Worm (Caenorhabditis elegans) whole organism, L2 larva: ENCODE results near the gene str-158.

Experiments
- C34F6.9 ChIP-seq: fragments of 150-350 bp; optimal IDR thresholded peaks from 2 replicates; lab custom pipeline; 2014; ENCODE audit warnings: missing biosample characterization, missing genetic modification characterization
- R02D3.7 ChIP-seq: fragments of 150-350 bp; optimal IDR thresholded peaks from 2 replicates; lab custom pipeline; 2014; ENCODE audit warnings: missing biosample characterization, missing genetic modification characterization
- Y55F3AM.14 ChIP-seq: fragments of 200-800 bp; sonication (Bioruptor generic); optimal IDR thresholded peaks from 2 replicates; lab custom pipeline; 2018; ENCODE audit warnings: mild to moderate bottlenecking, missing genetic modification characterization, missing compliant biosample characterization
- alr-1 ChIP-seq: fragments of 150-350 bp; optimal IDR thresholded peaks from 2 replicates; lab custom pipeline; 2014; ENCODE audit warnings: missing biosample characterization, missing genetic modification characterization
- aly-2 ChIP-seq: fragments of 150-350 bp; optimal IDR thresholded peaks from 2 replicates; lab custom pipeline; 2014; ENCODE audit warnings: missing biosample characterization, missing genetic modification characterization
- ama-1 ChIP-seq: fragments of 150-350 bp; optimal IDR thresholded peaks from 2 replicates; lab custom pipeline; 2018; ENCODE audit warnings: inconsistent platforms
- blmp-1 ChIP-seq: sonication (generic microtip); optimal IDR thresholded peaks from 2 replicates; lab custom pipeline; 2017; ENCODE audit warnings: missing genetic modification characterization, mild to moderate bottlenecking, missing compliant biosample characterization, antibody characterized with exemption, moderate library complexity; ENCODE audit not compliant: insufficient read depth
- ceh-16 ChIP-seq: fragments of 150-350 bp; optimal IDR thresholded peaks from 2 replicates; lab custom pipeline; 2014; ENCODE audit warnings: missing biosample characterization, missing genetic modification characterization
- ceh-82 ChIP-seq: fragments of 150-350 bp; optimal IDR thresholded peaks from 2 replicates; lab custom pipeline; 2014; ENCODE audit warnings: missing biosample characterization, missing genetic modification characterization
- crh-2 ChIP-seq: sonication (generic microtip); optimal IDR thresholded peaks from 2 replicates; lab custom pipeline; 2017; ENCODE audit warnings: missing biosample characterization, missing genetic modification characterization
- elt-1 ChIP-seq: fragments of 150-350 bp; optimal IDR thresholded peaks from 2 replicates; lab custom pipeline; 2014; ENCODE audit warnings: missing biosample characterization, missing genetic modification characterization
- fos-1 ChIP-seq: fragments of 150-350 bp; optimal IDR thresholded peaks from 2 replicates; lab custom pipeline; 2014; ENCODE audit warnings: missing biosample characterization, missing genetic modification characterization
- gmeb-1 ChIP-seq: fragments of 150-350 bp; optimal IDR thresholded peaks from 2 replicates; lab custom pipeline; 2014; ENCODE audit warnings: missing biosample characterization, missing genetic modification characterization
- lin-11 ChIP-seq: fragments of 150-350 bp; sonication (generic microtip); optimal IDR thresholded peaks from 2 replicates; lab custom pipeline; 2014; ENCODE audit warnings: missing biosample characterization, missing genetic modification characterization, inconsistent platforms, mixed read lengths
- lin-39 ChIP-seq: fragments of 150-350 bp; optimal IDR thresholded peaks from 2 replicates; lab custom pipeline; 2014; ENCODE audit warnings: missing biosample characterization, missing genetic modification reagents, missing genetic modification characterization
- lsy-2 ChIP-seq, 2 experiments: fragments of 150-350 bp in 1 of 2; sonication (generic microtip) in 1 of 2; optimal IDR thresholded peaks; 2 replicates each; lab custom pipeline; 2014 to 2017; ENCODE audit warnings: missing biosample characterization in 2 of 2, missing genetic modification characterization in 2 of 2
- mab-5 ChIP-seq: fragments of 150-350 bp; optimal IDR thresholded peaks from 2 replicates; lab custom pipeline; 2014; ENCODE audit warnings: missing biosample characterization, missing genetic modification characterization
- mdl-1 ChIP-seq, 2 experiments: fragments of 150-350 bp in 1 of 2; sonication (generic microtip) in 1 of 2; optimal IDR thresholded peaks; 2 replicates each; lab custom pipeline; 2017; ENCODE audit warnings: missing biosample characterization in 2 of 2, missing genetic modification characterization in 2 of 2
- nhr-10 ChIP-seq: sonication (generic microtip); optimal IDR thresholded peaks from 2 replicates; lab custom pipeline; 2017; ENCODE audit warnings: missing biosample characterization, missing genetic modification characterization
- nhr-11 ChIP-seq: fragments of 150-350 bp; optimal IDR thresholded peaks from 2 replicates; lab custom pipeline; 2014; ENCODE audit warnings: missing biosample characterization, missing genetic modification characterization
- nhr-21 ChIP-seq: fragments of 150-350 bp; optimal IDR thresholded peaks from 2 replicates; lab custom pipeline; 2014; ENCODE audit warnings: missing biosample characterization, missing genetic modification characterization
- nhr-23 ChIP-seq: fragments of 150-350 bp; optimal IDR thresholded peaks from 2 replicates; lab custom pipeline; 2014; ENCODE audit warnings: missing biosample characterization, missing genetic modification reagents, missing genetic modification characterization
- nhr-6 ChIP-seq: fragments of 150-350 bp; optimal IDR thresholded peaks from 2 replicates; lab custom pipeline; 2014; ENCODE audit warnings: missing biosample characterization, missing genetic modification characterization
- nhr-77 ChIP-seq: fragments of 150-350 bp; optimal IDR thresholded peaks from 2 replicates; lab custom pipeline; 2014; ENCODE audit warnings: missing biosample characterization, missing genetic modification characterization
- peb-1 ChIP-seq: fragments of 150-350 bp; optimal IDR thresholded peaks from 2 replicates; lab custom pipeline; 2014; ENCODE audit warnings: missing biosample characterization, missing genetic modification characterization
- sem-4 ChIP-seq: fragments of 150-350 bp; optimal IDR thresholded peaks from 2 replicates; lab custom pipeline; 2014; ENCODE audit warnings: missing biosample characterization, missing genetic modification reagents, missing genetic modification characterization
- skn-1 ChIP-seq: sonication (generic microtip); optimal IDR thresholded peaks from 2 replicates; lab custom pipeline; 2017; ENCODE audit warnings: missing biosample characterization, missing genetic modification characterization
- sma-3 ChIP-seq: sonication (generic microtip); optimal IDR thresholded peaks from 2 replicates; lab custom pipeline; 2016; ENCODE audit warnings: missing genetic modification reagents, missing genetic modification characterization, missing compliant biosample characterization
- sma-9 ChIP-seq, 2 experiments: fragments of 150-350 bp in 1 of 2; sonication (generic microtip) in 1 of 2; optimal IDR thresholded peaks; 2 replicates each; lab custom pipeline; 2014 to 2016; ENCODE audit warnings: missing genetic modification characterization in 2 of 2, mild to moderate bottlenecking in 1 of 2, missing biosample characterization in 1 of 2, missing compliant biosample characterization in 1 of 2, missing genetic modification reagents in 1 of 2, moderate library complexity in 1 of 2
- snpc-4 ChIP-seq: fragments of 150-350 bp; optimal IDR thresholded peaks from 2 replicates; lab custom pipeline; 2014; ENCODE audit warnings: missing biosample characterization, missing genetic modification characterization
- unc-39 ChIP-seq: fragments of 150-350 bp; optimal IDR thresholded peaks from 2 replicates; lab custom pipeline; 2014; ENCODE audit warnings: missing biosample characterization, missing genetic modification characterization
- unc-62 ChIP-seq: fragments of 150-350 bp; optimal IDR thresholded peaks from 2 replicates; lab custom pipeline; 2014; ENCODE audit warnings: missing biosample characterization, missing genetic modification reagents, missing genetic modification characterization
- zag-1 ChIP-seq: fragments of 150-350 bp; optimal IDR thresholded peaks from 2 replicates; lab custom pipeline; 2014; ENCODE audit warnings: missing biosample characterization, missing genetic modification characterization
- ztf-1 ChIP-seq: fragments of 200-800 bp; sonication (Bioruptor generic); conservative IDR thresholded peaks from 2 replicates; pipeline ENCODE4 v1.3.6; 2022; ENCODE audit warnings: missing genetic modification characterization, missing compliant biosample characterization
- ztf-11 ChIP-seq: sonication (generic microtip); optimal IDR thresholded peaks from 2 replicates; lab custom pipeline; 2017; ENCODE audit warnings: missing biosample characterization, missing genetic modification characterization
- ztf-4 ChIP-seq: fragments of 150-350 bp; optimal IDR thresholded peaks from 2 replicates; lab custom pipeline; 2014; ENCODE audit warnings: missing biosample characterization, missing genetic modification characterization

The str-158 gene

ce11 chrIV:4915689-4916088 lies 2.2 kb upstream of the str-158 start, which contains the start of gene str-155:
str-155 (plus strand) TSS chrIV:4915989.
- no peak for TF ChIP-seq peb-1 (tag; lab: Kevin White, UChicago)
- TF ChIP-seq unc-62 (GFP tag; lab: Kevin White, UChicago), result no peak
- no peak for TF ChIP-seq snpc-4 (tag; lab: Kevin White, UChicago)
- TF ChIP-seq unc-39 (tag; lab: Kevin White, UChicago), result no peak
- no peak for TF ChIP-seq nhr-77
- TF ChIP-seq ceh-82 (tag; lab: Kevin White, UChicago), result no peak

DNA sequence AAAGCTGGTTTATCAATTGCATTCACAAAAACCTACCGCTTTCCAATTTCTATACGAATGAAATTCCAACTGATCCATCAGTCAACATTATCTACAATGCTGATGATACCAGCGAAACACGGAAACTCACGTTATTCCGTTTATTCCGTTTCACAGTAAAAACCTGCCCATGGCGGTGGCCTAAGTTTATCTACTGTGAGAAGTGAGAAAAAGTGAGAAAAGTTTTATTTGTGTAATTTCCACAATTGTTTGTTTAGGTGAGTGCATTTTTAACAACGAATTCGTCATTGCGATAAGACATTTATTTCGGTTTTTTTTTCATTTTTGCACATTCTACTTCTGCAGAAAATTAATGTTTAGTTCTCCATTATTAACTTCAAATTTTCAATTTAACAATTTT lies 12.2 kb downstream of the str-158 start, which contains the start of gene Y9C9A.8:
Gene Y9C9A.8, plus strand, starts transcription at position 301 of the 400 bp plus-strand sequence.
- no peak for TF ChIP-seq ama-1 (lab: Kevin White, UChicago)
- peak; percentile 13 for TF ChIP-seq fos-1 (tag; lab: Kevin White, UChicago)

DNA sequence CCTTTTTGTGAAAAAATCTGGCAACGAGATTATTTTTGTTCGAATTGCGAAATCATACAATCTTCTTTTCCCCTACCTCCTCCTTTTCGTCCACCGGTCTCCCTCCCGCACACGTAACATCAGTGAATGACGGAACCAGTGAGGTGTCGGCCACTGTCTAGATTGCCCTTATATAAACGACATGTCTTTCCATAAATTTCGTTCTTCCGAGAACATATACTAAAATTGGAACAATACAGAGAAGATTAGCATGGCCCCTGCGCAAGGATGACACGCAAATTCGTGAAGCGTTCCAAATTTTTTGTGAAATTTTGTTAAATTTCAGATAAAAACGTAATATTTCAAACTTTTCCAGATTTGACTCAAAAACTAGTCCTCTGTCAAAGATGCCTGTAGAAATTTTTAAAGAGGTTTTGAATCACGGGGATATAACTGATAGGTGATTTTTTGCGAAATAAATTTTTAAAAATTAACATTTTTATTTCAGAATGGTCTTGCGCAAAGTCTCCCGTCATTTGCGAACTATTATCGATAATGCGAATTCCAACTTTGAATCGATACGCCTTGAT lies 13.0 kb downstream of the str-158 start:
- TF ChIP-seq aly-2 (tag; lab: Kevin White, UChicago) (no peak), elt-1 (tag; lab: Kevin White, UChicago) (no peak), nhr-6 (tag; lab: Kevin White, UChicago) (no peak), sma-9 (GFP tag; optimal IDR thresholded peaks at IDR 0.05; lab: Kevin White, UChicago) (peak; percentile 8), sma-9 (tag; optimal IDR thresholded peaks at IDR 0.05; lab: Kevin White, UChicago) (no peak), blmp-1 (tag; lab: Kevin White, UChicago) (no peak), ztf-1 (GFP tag; lab: Robert Waterston, UW) (no peak), sma-3 (GFP tag; lab: Kevin White, UChicago) (peak; percentile 67), snpc-4 (tag; lab: Kevin White, UChicago) (peak; percentile 92), ztf-11 (tag; lab: Kevin White, UChicago) (no peak), lsy-2 (tag; optimal IDR thresholded peaks at IDR 0.05; lab: Kevin White, UChicago) (no peak), unc-62 (GFP tag; lab: Kevin White, UChicago) (no peak), R02D3.7 (tag; lab: Kevin White, UChicago) (no peak), nhr-21 (tag; lab: Kevin White, UChicago) (peak; percentile 24), gmeb-1 (peak; percentile 39), mab-5 (tag; lab: Kevin White, UChicago) (no peak), ztf-4 (tag; lab: Kevin White, UChicago) (no peak), zag-1 (tag; lab: Kevin White, UChicago) (no peak), crh-2 (tag; lab: Kevin White, UChicago) (peak; percentile 19), lin-11 (tag; lab: Kevin White, UChicago) (no peak)
- TF ChIP-seq, all 48 proteins: peak for 6

DNA sequence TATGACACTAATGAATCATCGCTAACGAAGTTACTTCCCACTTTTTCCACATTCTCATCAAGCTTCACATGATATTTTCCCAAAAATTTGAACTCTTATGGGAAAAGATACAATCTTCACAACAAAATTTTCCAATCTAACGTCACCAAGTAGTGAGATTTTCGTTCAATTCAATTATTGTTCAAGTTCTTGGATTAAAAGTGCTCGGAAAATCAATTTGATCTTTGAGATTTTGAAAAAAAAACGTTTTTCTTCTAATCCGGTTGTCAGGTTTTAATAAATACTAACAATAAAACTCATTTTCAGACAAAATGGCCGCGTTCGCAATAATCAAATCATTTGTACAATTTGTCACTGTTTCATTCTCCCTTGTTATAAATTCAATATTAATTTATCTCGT lies 16.2 kb downstream of the str-158 start, which contains the start of gene str-153:
Gene str-153, plus strand, starts transcription at position 301 of the 400 bp plus-strand sequence.
- TF ChIP-seq Y55F3AM.14 (GFP tag; lab: Kevin White, UChicago), result no peak

ce11 chrIV:4937647-4938046 lies 19.8 kb downstream of the str-158 start, which contains the start of gene fbxa-86:
fbxa-86 (minus strand) TSS chrIV:4938013.
- TF ChIP-seq fos-1 (tag; lab: Kevin White, UChicago), result peak; percentile 69
- no peak for TF ChIP-seq nhr-11 (tag; lab: Kevin White, UChicago)

- TF ChIP-seq nhr-21 (tag; lab: Kevin White, UChicago), result no peak
- no peak for TF ChIP-seq alr-1 (tag; lab: Kevin White, UChicago)
- TF ChIP-seq nhr-10, result no peak
- no peak for TF ChIP-seq ztf-4 (tag; lab: Kevin White, UChicago)
- no peak for TF ChIP-seq blmp-1 (tag; lab: Kevin White, UChicago)
- no peak for TF ChIP-seq lin-39 (tag; lab: Kevin White, UChicago)
- no peak for TF ChIP-seq nhr-23
- TF ChIP-seq mdl-1 (tag; optimal IDR thresholded peaks at IDR 0.05; lab: Kevin White, UChicago), result no peak
- TF ChIP-seq crh-2 (tag; lab: Kevin White, UChicago), result no peak
- no peak for TF ChIP-seq sem-4
- no peak for TF ChIP-seq fos-1 (tag; lab: Kevin White, UChicago)
- TF ChIP-seq ceh-16 (tag; lab: Kevin White, UChicago), result no peak
- no peak for TF ChIP-seq Y55F3AM.14 (GFP tag; lab: Kevin White, UChicago)
- no peak for TF ChIP-seq unc-39 (tag; lab: Kevin White, UChicago)
- TF ChIP-seq skn-1 (tag; lab: Kevin White, UChicago), result no peak
- TF ChIP-seq C34F6.9 (tag; lab: Kevin White, UChicago), result no peak
Observed at ce11 chrIV:4938664-4939063, 20.8 kb downstream of the str-158 start, which contains the start of gene str-168. str-168 (plus strand) TSS chrIV:4938964.
